Worm (Caenorhabditis elegans) whole organism, early embryonic: ENCODE data around the gene cbs-2.

Experiments used
- B0310.2 ChIP-seq: sonication (generic microtip); optimal IDR thresholded peaks from 2 replicates; lab custom pipeline; 2016; ENCODE audit warnings: mild to moderate bottlenecking, missing genetic modification characterization, missing compliant biosample characterization
- F13C5.2 ChIP-seq: sonication (generic microtip); optimal IDR thresholded peaks from 2 replicates; lab custom pipeline; 2017; ENCODE audit warnings: mild to moderate bottlenecking, missing genetic modification characterization, inconsistent platforms, missing compliant biosample characterization
- aly-1 ChIP-seq: sonication (generic microtip); optimal IDR thresholded peaks from 2 replicates; lab custom pipeline; 2016; ENCODE audit warnings: missing genetic modification characterization, missing compliant biosample characterization
- ama-1 ChIP-seq: fragments of 150-350 bp; optimal IDR thresholded peaks from 2 replicates; lab custom pipeline; 2014
- ceh-13 ChIP-seq: fragments of 200-800 bp; sonication (Bioruptor generic); optimal IDR thresholded peaks from 2 replicates; lab custom pipeline; 2018; ENCODE audit warnings: mild to moderate bottlenecking, missing genetic modification characterization, missing compliant biosample characterization
- ceh-36 ChIP-seq: sonication (generic microtip); optimal IDR thresholded peaks from 2 replicates; lab custom pipeline; 2016; ENCODE audit warnings: missing genetic modification characterization, inconsistent platforms, missing compliant biosample characterization
- ets-7 ChIP-seq: sonication (generic microtip); optimal IDR thresholded peaks from 2 replicates; lab custom pipeline; 2016; ENCODE audit warnings: missing genotype, missing genetic modification characterization, missing compliant biosample characterization
- flt-1 ChIP-seq: fragments of 200-800 bp; sonication (Bioruptor generic); IDR thresholded peaks from 2 replicates; pipeline ENCODE4 v1.3.6; 2022; ENCODE audit warnings: missing genetic modification characterization, missing compliant biosample characterization
- hmbx-1 ChIP-seq: sonication (generic microtip); optimal IDR thresholded peaks from 2 replicates; lab custom pipeline; 2016; ENCODE audit warnings: mild to moderate bottlenecking, missing genetic modification characterization, missing compliant biosample characterization
- hmg-4 ChIP-seq: fragments of 200-800 bp; sonication (Bioruptor generic); optimal IDR thresholded peaks from 2 replicates; lab custom pipeline; 2018; ENCODE audit warnings: mild to moderate bottlenecking, missing genetic modification characterization, missing compliant biosample characterization
- hnd-1 ChIP-seq: sonication (generic microtip); optimal IDR thresholded peaks from 2 replicates; lab custom pipeline; 2016; ENCODE audit warnings: missing genetic modification characterization, missing compliant biosample characterization
- pes-1 ChIP-seq: fragments of 200-800 bp; sonication (Bioruptor generic); IDR thresholded peaks from 2 replicates; pipeline ENCODE4 v1.3.6; 2022; ENCODE audit warnings: missing genetic modification reagents, missing genetic modification characterization, missing compliant biosample characterization
- scrt-1 ChIP-seq: fragments of 200-800 bp; sonication (Bioruptor generic); IDR thresholded peaks from 2 replicates; pipeline ENCODE4 v1.3.6; 2022; ENCODE audit warnings: missing genetic modification characterization, missing compliant biosample characterization
- sea-1 ChIP-seq: fragments of 200-800 bp; sonication (Bioruptor generic); conservative IDR thresholded peaks from 2 replicates; pipeline ENCODE4 v1.3.6; 2022; ENCODE audit warnings: missing genetic modification characterization, missing compliant biosample characterization
- tbx-11 ChIP-seq: fragments of 200-800 bp; sonication (Bioruptor generic); IDR thresholded peaks from 2 replicates; pipeline ENCODE4 v1.3.6; 2022; ENCODE audit warnings: missing genetic modification characterization, missing compliant biosample characterization
- tbx-37 ChIP-seq: fragments of 200-800 bp; sonication (Bioruptor generic); conservative IDR thresholded peaks from 2 replicates; pipeline ENCODE4 v1.3.6; 2022; ENCODE audit warnings: missing genetic modification reagents, missing genetic modification characterization, missing compliant biosample characterization
- tra-4 ChIP-seq: sonication (generic microtip); optimal IDR thresholded peaks from 2 replicates; lab custom pipeline; 2017; ENCODE audit warnings: missing genetic modification characterization, missing compliant biosample characterization

cbs-2 gene

ce11 chrII:2230368-2230767, 7.0 kb upstream of the cbs-2 start:
- no peak for TF ChIP-seq B0310.2 (tag; lab: Kevin White, UChicago)
- no peak for TF ChIP-seq F13C5.2 (tag; lab: Kevin White, UChicago)
- TF ChIP-seq pes-1 (GFP tag; lab: Robert Waterston, UW) = no peak
- TF ChIP-seq ets-7 = no peak
- no peak for TF ChIP-seq tra-4 (tag; lab: Kevin White, UChicago)
- no peak for TF ChIP-seq ceh-36
- TF ChIP-seq sea-1 = no peak
- TF ChIP-seq scrt-1 (GFP tag; lab: Robert Waterston, UW) = no peak
- TF ChIP-seq tbx-37 (GFP tag; lab: Robert Waterston, UW) = no peak
- TF ChIP-seq tbx-11 (GFP tag; lab: Robert Waterston, UW) = no peak
- TF ChIP-seq hmbx-1 = no peak
- no peak for TF ChIP-seq flt-1
- no peak for TF ChIP-seq aly-1 (tag; lab: Kevin White, UChicago)

ce11 chrII:2225608-2226007, 2.2 kb upstream of the cbs-2 start, which contains the start of gene F54A3.5:
Gene F54A3.5 (minus strand): TSS chrII:2225708.
- TF ChIP-seq tbx-37 (GFP tag; lab: Robert Waterston, UW) (no peak), hnd-1 (no peak), ets-7 (no peak), ceh-36 (no peak), tbx-11 (GFP tag; lab: Robert Waterston, UW) (no peak), F13C5.2 (tag; lab: Kevin White, UChicago) (no peak)

ce11 chrII:2221196-2221896, 2.0 kb downstream of the cbs-2 start:
- no peak for TF ChIP-seq ceh-36
- TF ChIP-seq flt-1 = no peak
- no peak for TF ChIP-seq tbx-37 (GFP tag; lab: Robert Waterston, UW)
- TF ChIP-seq pes-1 (GFP tag; lab: Robert Waterston, UW) = no peak
- TF ChIP-seq ets-7 = no peak
- no peak for TF ChIP-seq tbx-11 (GFP tag; lab: Robert Waterston, UW)
- no peak for TF ChIP-seq hmg-4
- no peak for TF ChIP-seq tra-4 (tag; lab: Kevin White, UChicago)
- no peak for TF ChIP-seq hnd-1
- TF ChIP-seq aly-1 (tag; lab: Kevin White, UChicago) = no peak
- TF ChIP-seq F13C5.2 (tag; lab: Kevin White, UChicago) = no peak
- no peak for TF ChIP-seq ama-1 (lab: Kevin White, UChicago)

DNA sequence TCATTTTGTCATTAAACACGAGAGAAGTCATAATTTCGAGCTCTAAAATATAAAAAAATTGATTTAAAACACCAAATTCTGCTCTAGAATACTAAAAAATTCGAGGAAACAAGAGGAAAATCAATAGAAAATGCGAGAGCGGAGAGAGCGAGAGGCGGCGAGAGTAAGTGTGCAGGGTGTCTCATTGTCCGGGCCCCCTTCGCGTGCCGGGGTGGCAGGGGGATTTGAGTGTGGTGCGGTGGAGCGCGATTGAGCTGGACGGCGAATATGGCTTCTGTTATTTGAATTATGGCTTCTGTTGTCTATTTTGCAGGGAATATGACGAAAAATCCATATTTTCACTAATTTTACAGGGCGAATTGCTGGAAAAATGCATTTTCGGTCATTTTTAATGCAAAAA, 3.5 kb downstream of the cbs-2 start, which contains the start of gene Y59C2A.3:
TSS of gene Y59C2A.3 (minus strand) at position 42 of the 400 bp plus-strand sequence.
- TF ChIP-seq aly-1 (tag; lab: Kevin White, UChicago) (peak; percentile 13), scrt-1 (GFP tag; lab: Robert Waterston, UW) (no peak), hmg-4 (peak; percentile 42)

DNA sequence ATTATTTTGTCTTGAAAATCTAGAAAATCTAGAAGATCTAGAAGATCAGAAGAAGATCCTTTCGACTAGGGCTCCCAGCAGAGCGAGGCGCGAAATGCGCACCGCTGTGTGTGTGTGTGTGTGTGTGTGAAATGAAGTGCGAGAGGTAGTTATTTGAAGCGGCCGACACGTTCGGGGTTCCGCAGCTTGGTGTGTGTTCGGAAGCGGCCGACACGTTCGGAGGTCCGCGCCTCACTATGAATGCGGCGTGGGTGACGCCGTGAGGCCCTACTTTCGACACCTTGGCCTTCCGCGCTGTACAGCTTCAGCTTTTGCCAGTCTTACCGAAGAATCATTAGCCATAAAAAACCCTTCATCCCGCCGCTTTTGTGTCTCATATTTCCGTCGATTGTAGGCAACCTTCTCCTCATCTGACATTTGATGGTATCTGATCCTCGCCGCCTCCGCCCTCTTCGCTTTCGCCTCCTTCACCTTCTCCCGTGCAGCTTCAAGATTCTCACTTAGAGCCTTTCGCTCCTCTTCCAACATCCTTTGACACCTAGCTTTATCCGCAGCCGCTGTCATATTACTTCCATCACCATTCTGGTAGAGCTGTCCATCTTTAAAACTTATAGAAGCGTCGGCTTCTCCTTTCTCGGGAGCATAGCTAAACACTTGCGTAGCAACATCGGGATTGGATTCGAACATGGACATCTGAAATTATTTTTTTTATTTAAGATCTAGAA, 6.3 kb downstream of the cbs-2 start:
- TF ChIP-seq ceh-13 (GFP tag; lab: Kevin White, UChicago) = no peak
- no peak for TF ChIP-seq ceh-36
- no peak for TF ChIP-seq hnd-1
- no peak for TF ChIP-seq scrt-1 (GFP tag; lab: Robert Waterston, UW)
- TF ChIP-seq pes-1 (GFP tag; lab: Robert Waterston, UW) = no peak
- TF ChIP-seq hmg-4 = no peak
- no peak for TF ChIP-seq B0310.2 (tag; lab: Kevin White, UChicago)
- TF ChIP-seq tra-4 (tag; lab: Kevin White, UChicago) = no peak
- no peak for TF ChIP-seq ets-7
- TF ChIP-seq sea-1 = no peak

DNA sequence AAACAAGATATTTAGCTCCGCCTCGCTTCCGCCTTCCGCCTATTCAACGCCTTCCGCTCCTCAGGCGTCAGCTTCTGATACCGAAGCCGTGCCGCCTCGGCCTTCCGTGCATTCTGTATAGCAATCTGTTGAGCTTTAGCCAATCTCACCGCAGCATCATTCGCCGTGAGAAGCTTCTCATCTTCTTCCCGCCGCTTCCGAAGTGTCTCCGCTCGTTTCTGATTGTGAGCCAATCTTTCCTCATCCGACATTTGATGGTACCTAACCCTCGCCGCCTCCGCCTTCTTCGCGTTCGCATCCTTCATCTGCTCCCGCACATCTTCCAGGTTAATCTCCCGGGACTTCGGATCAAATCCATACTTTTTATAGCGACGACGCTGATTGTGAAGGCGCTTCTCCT, 7.9 kb downstream of the cbs-2 start:
- TF ChIP-seq aly-1 (tag; lab: Kevin White, UChicago) (no peak), hmbx-1 (no peak), ama-1 (lab: Kevin White, UChicago) (no peak), flt-1 (no peak), ceh-13 (GFP tag; lab: Kevin White, UChicago) (no peak), ceh-36 (no peak), B0310.2 (tag; lab: Kevin White, UChicago) (no peak), tbx-37 (GFP tag; lab: Robert Waterston, UW) (no peak), tra-4 (tag; lab: Kevin White, UChicago) (no peak), hmg-4 (no peak), tbx-11 (GFP tag; lab: Robert Waterston, UW) (no peak), hnd-1 (no peak), sea-1 (no peak), pes-1 (GFP tag; lab: Robert Waterston, UW) (no peak), ets-7 (no peak)

DNA sequence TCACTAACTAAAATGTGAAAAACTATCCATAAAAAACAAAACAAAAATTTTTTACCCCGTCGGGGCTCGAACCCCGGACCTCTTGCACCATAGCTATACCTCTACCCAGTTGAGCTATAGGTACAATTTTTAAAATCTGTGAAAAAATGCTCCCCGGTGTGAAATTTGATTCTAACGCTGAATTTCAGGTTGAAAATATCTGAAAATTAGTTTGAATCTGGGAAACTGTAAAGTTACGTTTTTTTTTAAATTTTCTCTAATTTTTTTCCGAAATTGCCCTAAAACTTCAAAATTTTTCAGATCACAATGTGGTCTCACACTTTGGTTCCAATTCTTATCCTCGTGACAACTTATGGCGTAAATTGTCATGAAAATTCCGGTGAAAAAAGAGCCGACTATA, 15.6 kb downstream of the cbs-2 start, which contains the start of gene Y59C2A.1:
TSS of gene Y59C2A.1 (plus strand) at position 301 of the 400 bp plus-strand sequence.
- no peak for TF ChIP-seq hmg-4
- no peak for TF ChIP-seq ceh-36
- no peak for TF ChIP-seq tra-4 (tag; lab: Kevin White, UChicago)
- no peak for TF ChIP-seq pes-1 (GFP tag; lab: Robert Waterston, UW)
- no peak for TF ChIP-seq hnd-1
- no peak for TF ChIP-seq ceh-13 (GFP tag; lab: Kevin White, UChicago)
- no peak for TF ChIP-seq tbx-37 (GFP tag; lab: Robert Waterston, UW)
- no peak for TF ChIP-seq hmbx-1
- TF ChIP-seq F13C5.2 (tag; lab: Kevin White, UChicago) = no peak
- TF ChIP-seq ama-1 (lab: Kevin White, UChicago) = no peak
- TF ChIP-seq flt-1 = no peak
- TF ChIP-seq tbx-11 (GFP tag; lab: Robert Waterston, UW) = no peak
- TF ChIP-seq B0310.2 (tag; lab: Kevin White, UChicago) = no peak
- TF ChIP-seq ets-7 = no peak
- no peak for TF ChIP-seq aly-1 (tag; lab: Kevin White, UChicago)
- no peak for TF ChIP-seq sea-1
